Worm (Caenorhabditis elegans) whole organism, mixed stage, embryonic: ENCODE data around the gene rpl-28.

ENCODE experiments used
- elt-3 ChIP-seq: fragments of 150-350 bp; optimal IDR thresholded peaks from 2 replicates; lab custom pipeline; 2014; ENCODE audit warnings: missing biosample characterization, missing genetic modification characterization
- mls-2 ChIP-seq: sonication (generic microtip); optimal IDR thresholded peaks from 2 replicates; lab custom pipeline; 2016; ENCODE audit warnings: mild to moderate bottlenecking, missing genetic modification characterization, moderate library complexity, missing compliant biosample characterization
- nhr-237 ChIP-seq: fragments of 150-350 bp; optimal IDR thresholded peaks from 2 replicates; lab custom pipeline; 2014; ENCODE audit warnings: missing biosample characterization, missing genetic modification characterization
- nhr-76 ChIP-seq: sonication (generic microtip); optimal IDR thresholded peaks from 2 replicates; lab custom pipeline; 2017; ENCODE audit warnings: missing biosample characterization, missing genetic modification characterization
- pha-4 ChIP-seq: fragments of 150-350 bp; optimal IDR thresholded peaks from 2 replicates; lab custom pipeline; 2018; ENCODE audit warnings: missing biosample characterization, missing genetic modification reagents, missing genetic modification characterization
- snpc-4 ChIP-seq: fragments of 150-350 bp; optimal IDR thresholded peaks from 2 replicates; lab custom pipeline; 2014; ENCODE audit warnings: missing biosample characterization, missing genetic modification characterization
- unc-62 ChIP-seq: fragments of 150-350 bp; optimal IDR thresholded peaks from 2 replicates; lab custom pipeline; 2014; ENCODE audit warnings: missing biosample characterization, missing genetic modification reagents, missing genetic modification characterization

DNA sequence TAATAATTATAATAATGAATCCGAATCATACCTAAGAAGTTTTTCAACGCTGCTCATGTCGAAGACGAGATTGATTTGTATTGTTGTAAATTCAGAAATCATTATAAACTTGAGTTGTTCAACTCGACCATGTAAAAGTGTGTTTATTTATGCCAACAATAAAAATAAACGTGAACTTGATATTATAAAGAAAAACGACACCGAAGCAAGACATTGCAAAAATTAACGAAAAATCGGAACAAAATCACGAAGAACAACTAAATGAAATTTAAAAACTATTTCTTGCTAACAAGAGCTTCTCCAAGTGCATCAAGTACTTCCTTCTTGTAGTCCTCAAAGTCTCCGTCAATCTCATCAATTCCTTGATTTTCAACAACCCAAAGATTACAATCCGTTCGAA lies 33.0 kb upstream of the rpl-28 start, which contains the start of gene F18E2.15:
- TF ChIP-seq pha-4: no peak
- TF ChIP-seq mls-2 (tag; lab: Kevin White, UChicago): no peak
- no peak for TF ChIP-seq snpc-4 (tag; lab: Kevin White, UChicago)
- no peak for TF ChIP-seq nhr-237 (tag; lab: Kevin White, UChicago)
- TF ChIP-seq unc-62 (GFP tag; lab: Kevin White, UChicago): no peak
- no peak for TF ChIP-seq elt-3
- no peak for TF ChIP-seq nhr-76 (tag; lab: Kevin White, UChicago)
